Fruit fly (Drosophila melanogaster) whole organism, embryonic: ENCODE data around the gene Arc42.

Source experiments
- B-H1 ChIP-seq: fragments of 200-800 bp; sonication (Bioruptor generic); IDR thresholded peaks from 3 replicates; pipeline ENCODE4 v1.3.6; 2022; ENCODE audit warnings: missing biosample characterization, missing genetic modification characterization
- Bgb ChIP-seq: fragments of 200-800 bp; sonication (Bioruptor generic); IDR thresholded peaks from 2 replicates; pipeline ENCODE4 v1.3.6; 2022; ENCODE audit warnings: missing biosample characterization, missing genetic modification characterization; ENCODE audit not compliant: partially characterized antibody
- CG10267 ChIP-seq: fragments of 200-800 bp; sonication (Bioruptor generic); optimal IDR thresholded peaks from 2 replicates; lab custom pipeline; 2018; ENCODE audit warnings: missing biosample characterization, mild to moderate bottlenecking, missing genetic modification characterization, moderate library complexity
- CG11085 ChIP-seq: fragments of 200-800 bp; sonication (Bioruptor generic); IDR thresholded peaks from 2 replicates; pipeline ENCODE4 v1.3.6; 2022; ENCODE audit warnings: missing biosample characterization, missing genetic modification characterization
- CG1233 ChIP-seq: fragments of 200-800 bp; sonication (Bioruptor generic); optimal IDR thresholded peaks from 4 replicates; lab custom pipeline; 2018; ENCODE audit warnings: missing biosample characterization, mild to moderate bottlenecking, missing genetic modification characterization
- CG12659 ChIP-seq: fragments of 200-800 bp; sonication (Bioruptor generic); optimal IDR thresholded peaks from 3 replicates; lab custom pipeline; 2017; ENCODE audit warnings: mild to moderate bottlenecking, missing biosample characterization, missing genetic modification reagents, missing genetic modification characterization
- CG12942 ChIP-seq: fragments of 200-800 bp; sonication (Bioruptor generic); optimal IDR thresholded peaks from 3 replicates; lab custom pipeline; 2016; ENCODE audit warnings: missing biosample characterization, missing genetic modification characterization
- CG14441 ChIP-seq: fragments of 200-800 bp; sonication (Bioruptor generic); IDR thresholded peaks from 2 replicates; pipeline ENCODE4 v1.3.6; 2022; ENCODE audit warnings: missing biosample characterization, missing genetic modification characterization
- CG17359 ChIP-seq: fragments of 200-800 bp; sonication (Bioruptor generic); optimal IDR thresholded peaks from 3 replicates; lab custom pipeline; 2018; ENCODE audit warnings: missing biosample characterization, mild to moderate bottlenecking, missing genetic modification characterization, moderate library complexity
- CG17802 ChIP-seq: fragments of 200-800 bp; sonication (Bioruptor generic); optimal IDR thresholded peaks from 2 replicates; lab custom pipeline; 2018; ENCODE audit warnings: missing biosample characterization, mild to moderate bottlenecking, missing genetic modification characterization, moderate library complexity
- CG18764 ChIP-seq: fragments of 200-800 bp; sonication (Bioruptor generic); optimal IDR thresholded peaks from 3 replicates; lab custom pipeline; 2016; ENCODE audit warnings: missing biosample characterization, missing genetic modification characterization
- CG2202 ChIP-seq: fragments of 200-800 bp; sonication (Bioruptor generic); optimal IDR thresholded peaks from 2 replicates; lab custom pipeline; 2018; ENCODE audit warnings: missing biosample characterization, mild to moderate bottlenecking, missing genetic modification characterization
- CG2712 ChIP-seq: fragments of 200-800 bp; optimal IDR thresholded peaks from 3 replicates; lab custom pipeline; 2019; ENCODE audit warnings: missing biosample characterization, mild to moderate bottlenecking, missing genetic modification characterization, moderate library complexity
- CG3065 ChIP-seq: fragments of 200-800 bp; sonication (Bioruptor generic); optimal IDR thresholded peaks from 2 replicates; lab custom pipeline; 2016; ENCODE audit warnings: missing biosample characterization, missing genetic modification characterization
- CG32772 ChIP-seq: fragments of 200-800 bp; sonication (Bioruptor generic); IDR thresholded peaks from 2 replicates; pipeline ENCODE4 v1.3.6; 2022; ENCODE audit warnings: missing biosample characterization, missing genetic modification characterization
- CG4404 ChIP-seq: fragments of 200-800 bp; sonication (Bioruptor generic); IDR thresholded peaks from 2 replicates; pipeline ENCODE4 v1.3.6; 2022; ENCODE audit warnings: missing biosample characterization, missing genetic modification characterization
- CG8388 ChIP-seq: fragments of 200-800 bp; sonication (Bioruptor generic); optimal IDR thresholded peaks from 2 replicates; lab custom pipeline; 2019; ENCODE audit warnings: missing biosample characterization, mild to moderate bottlenecking, missing genetic modification characterization, moderate library complexity
- CG9727 ChIP-seq: fragments of 200-800 bp; sonication (Bioruptor generic); optimal IDR thresholded peaks from 3 replicates; lab custom pipeline; 2017; ENCODE audit warnings: missing biosample characterization, mild to moderate bottlenecking, missing genetic modification characterization
- CG9876 ChIP-seq: fragments of 200-800 bp; sonication (Bioruptor generic); optimal IDR thresholded peaks from 2 replicates; lab custom pipeline; 2016; ENCODE audit warnings: missing biosample characterization, missing genetic modification characterization
- Camta ChIP-seq: fragments of 200-800 bp; sonication (Bioruptor generic); optimal IDR thresholded peaks from 2 replicates; lab custom pipeline; 2016; ENCODE audit warnings: missing biosample characterization, missing genetic modification characterization
- D ChIP-seq, 2 experiments: fragments of 200-800 bp in 1 of 2; fragments of >200 bp in 1 of 2; sonication (Bioruptor generic) in 1 of 2; optimal IDR thresholded peaks; 2 replicates in 1 of 2; 3 replicates in 1 of 2; lab custom pipeline; 2017; ENCODE audit warnings: mild to moderate bottlenecking in 1 of 2, missing biosample characterization in 1 of 2, missing genetic modification characterization in 1 of 2, missing genetic modification reagents in 1 of 2
- Elba2 ChIP-seq: fragments of 200-800 bp; sonication (Bioruptor generic); optimal IDR thresholded peaks from 3 replicates; lab custom pipeline; 2016; ENCODE audit warnings: missing biosample characterization, missing genetic modification characterization
- HLH3B ChIP-seq: fragments of 200-800 bp; sonication (Bioruptor generic); IDR thresholded peaks from 2 replicates; pipeline ENCODE4 v1.3.6; 2022; ENCODE audit warnings: missing biosample characterization, missing genetic modification characterization
- HLH4C ChIP-seq: fragments of 200-800 bp; sonication (Bioruptor generic); IDR thresholded peaks from 3 replicates; pipeline ENCODE4 v1.3.6; 2022; ENCODE audit warnings: missing biosample characterization, missing genetic modification characterization; ENCODE audit not compliant: partially characterized antibody
- HmgD ChIP-seq: fragments of 200-800 bp; sonication (Bioruptor generic); optimal IDR thresholded peaks from 3 replicates; lab custom pipeline; 2016; ENCODE audit warnings: missing biosample characterization, missing genetic modification characterization
- Lim3 ChIP-seq: fragments of 200-800 bp; sonication (Bioruptor generic); IDR thresholded peaks from 2 replicates; pipeline ENCODE4 v1.3.6; 2022; ENCODE audit warnings: missing biosample characterization, missing genetic modification characterization
- MTF-1 ChIP-seq: fragments of 200-800 bp; sonication (Bioruptor generic); optimal IDR thresholded peaks from 2 replicates; lab custom pipeline; 2018; ENCODE audit warnings: missing biosample characterization, mild to moderate bottlenecking, missing genetic modification characterization, borderline replicate concordance
- Myb ChIP-seq: fragments of 200-800 bp; sonication (Bioruptor generic); optimal IDR thresholded peaks from 2 replicates; lab custom pipeline; 2016; ENCODE audit warnings: missing biosample characterization, missing genetic modification characterization
- Nf-YC ChIP-seq: fragments of 200-800 bp; optimal IDR thresholded peaks from 3 replicates; lab custom pipeline; 2019; ENCODE audit warnings: missing biosample characterization, mild to moderate bottlenecking, missing genetic modification characterization, moderate library complexity
- Ravus ChIP-seq: fragments of 200-800 bp; sonication (Bioruptor generic); IDR thresholded peaks from 2 replicates; pipeline ENCODE4 v1.3.6; 2022; ENCODE audit warnings: missing biosample characterization, missing genetic modification characterization
- Spps ChIP-seq: fragments of 200-800 bp; sonication (Bioruptor generic); optimal IDR thresholded peaks from 2 replicates; lab custom pipeline; 2018; ENCODE audit warnings: missing biosample characterization, mild to moderate bottlenecking, missing genetic modification characterization
- Sry-δ ChIP-seq: fragments of 200-800 bp; sonication (Bioruptor generic); optimal IDR thresholded peaks from 2 replicates; lab custom pipeline; 2016; ENCODE audit warnings: missing biosample characterization, missing genetic modification characterization
- ap ChIP-seq: fragments of 200-800 bp; sonication (Bioruptor generic); IDR thresholded peaks from 2 replicates; pipeline ENCODE4 v1.3.6; 2022; ENCODE audit warnings: missing biosample characterization, missing genetic modification characterization
- crc ChIP-seq: fragments of 200-800 bp; sonication (Bioruptor generic); optimal IDR thresholded peaks from 2 replicates; lab custom pipeline; 2016; ENCODE audit warnings: missing biosample characterization, missing genetic modification characterization
- disco-r ChIP-seq: fragments of 200-800 bp; sonication (Bioruptor generic); optimal IDR thresholded peaks from 2 replicates; lab custom pipeline; 2016; ENCODE audit warnings: missing biosample characterization, missing genetic modification characterization
- dmrt11E ChIP-seq: fragments of 200-800 bp; sonication (Bioruptor generic); optimal IDR thresholded peaks from 3 replicates; lab custom pipeline; 2018; ENCODE audit warnings: missing biosample characterization, mild to moderate bottlenecking, missing genetic modification characterization, moderate library complexity
- dmrt99B ChIP-seq: fragments of 200-800 bp; sonication (Bioruptor generic); optimal IDR thresholded peaks from 2 replicates; lab custom pipeline; 2018; ENCODE audit warnings: missing biosample characterization, mild to moderate bottlenecking, missing genetic modification characterization, moderate library complexity
- emc ChIP-seq: fragments of 200-800 bp; sonication (Bioruptor generic); optimal IDR thresholded peaks from 2 replicates; lab custom pipeline; 2016; ENCODE audit warnings: missing biosample characterization, missing genetic modification characterization
- ems ChIP-seq: fragments of 200-800 bp; sonication (Bioruptor generic); optimal IDR thresholded peaks from 3 replicates; lab custom pipeline; 2016; ENCODE audit warnings: missing biosample characterization, missing genetic modification characterization
- ham ChIP-seq: fragments of 200-800 bp; sonication (Bioruptor generic); IDR thresholded peaks from 2 replicates; pipeline ENCODE4 v1.3.6; 2022; ENCODE audit warnings: missing biosample characterization, missing genetic modification characterization
- inv ChIP-seq: fragments of 200-800 bp; sonication (Bioruptor generic); IDR thresholded peaks from 2 replicates; pipeline ENCODE4 v1.3.6; 2022; ENCODE audit warnings: missing biosample characterization, missing genetic modification characterization; ENCODE audit not compliant: partially characterized antibody
- nau ChIP-seq: fragments of 200-800 bp; sonication (Bioruptor generic); optimal IDR thresholded peaks from 3 replicates; lab custom pipeline; 2017; ENCODE audit warnings: missing biosample characterization, mild to moderate bottlenecking, missing genetic modification characterization, missing genetic modification reagents
- pb ChIP-seq: fragments of 200-800 bp; sonication (Bioruptor generic); optimal IDR thresholded peaks from 3 replicates; lab custom pipeline; 2016; ENCODE audit warnings: missing biosample characterization, missing genetic modification characterization
- scrt ChIP-seq: fragments of 200-800 bp; sonication (Bioruptor generic); optimal IDR thresholded peaks from 2 replicates; lab custom pipeline; 2018; ENCODE audit warnings: missing biosample characterization, mild to moderate bottlenecking, missing genetic modification characterization, moderate library complexity
- sisA ChIP-seq: fragments of 200-800 bp; sonication (Bioruptor generic); IDR thresholded peaks from 2 replicates; pipeline ENCODE4 v1.3.6; 2022; ENCODE audit warnings: missing biosample characterization, missing genetic modification characterization
- tin ChIP-seq: fragments of 200-800 bp; sonication (Bioruptor generic); optimal IDR thresholded peaks from 3 replicates; lab custom pipeline; 2016; ENCODE audit warnings: missing biosample characterization, missing genetic modification characterization
- unc-4 ChIP-seq: fragments of 200-800 bp; sonication (Bioruptor generic); IDR thresholded peaks from 2 replicates; pipeline ENCODE4 v1.3.6; 2022; ENCODE audit warnings: missing biosample characterization, missing genetic modification characterization; ENCODE audit not compliant: partially characterized antibody
- usp ChIP-seq: fragments of >200 bp; optimal IDR thresholded peaks from 2 replicates; lab custom pipeline; 2017; ENCODE audit warnings: missing biosample characterization, missing genetic modification characterization
- wor ChIP-seq: fragments of 200-800 bp; sonication (Bioruptor generic); IDR thresholded peaks from 2 replicates; pipeline ENCODE4 v1.3.6; 2022; ENCODE audit warnings: missing biosample characterization, missing genetic modification characterization

Gene Arc42

DNA sequence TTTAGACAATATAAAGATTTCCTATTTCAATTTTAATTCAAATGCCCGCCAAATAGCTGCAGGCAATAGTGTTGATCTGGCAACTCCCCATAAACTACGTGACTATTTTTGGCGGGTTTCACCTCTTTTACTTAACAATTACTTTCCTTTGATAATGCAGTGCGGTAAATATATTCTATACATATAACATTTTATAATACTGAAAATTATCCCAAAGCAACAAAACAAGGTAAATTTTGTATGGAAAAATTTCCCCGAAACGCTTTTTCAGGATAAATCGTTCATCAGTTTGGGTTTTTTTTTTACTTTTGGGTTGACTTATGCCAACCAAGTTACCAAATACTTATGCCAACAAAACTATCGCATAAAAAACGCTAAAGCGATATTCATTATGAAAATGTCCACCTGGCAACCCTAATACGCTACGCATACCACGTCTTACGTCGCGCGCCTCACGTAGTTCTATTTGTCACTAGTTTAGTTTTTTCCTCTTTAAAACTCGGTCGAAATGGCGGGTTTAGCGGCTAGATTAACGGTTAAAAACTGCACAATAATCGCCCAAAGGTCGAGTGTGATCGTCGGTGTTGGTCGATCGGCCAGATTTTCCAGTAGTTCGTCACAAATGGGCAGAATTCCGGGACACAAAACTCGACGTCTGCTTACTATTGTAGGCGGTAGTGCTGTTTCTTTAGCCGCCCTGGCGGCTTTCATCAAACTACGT is 30.5 kb upstream of the Arc42 start, which contains the start of gene MICU3 (continued):
- TF ChIP-seq Myb (GFP tag; lab: Kevin White, UChicago) (peak; percentile 46), Sry-δ (peak; percentile 49), wor (GFP tag; lab: Robert Waterston, UW) (0 out of 2 replicates have a peak, but pooled peaks have one; percentile 32), CG2202 (tag; lab: Kevin White, UChicago) (no peak), dmrt11E (tag; lab: Kevin White, UChicago) (peak; percentile 64), CG9876 (peak; percentile 59), Ravus (GFP tag; lab: Robert Waterston, UW) (no peak), HLH3B (GFP tag; lab: Robert Waterston, UW) (peak; percentile 55; the same call in 1 of the 2 replicates), D (optimal IDR thresholded peaks at IDR 0.05; lab: Kevin White, UChicago) (no peak), D (GFP tag; optimal IDR thresholded peaks at IDR 0.05; lab: Kevin White, UChicago) (peak; percentile 13), CG4404 (GFP tag; lab: Robert Waterston, UW) (peak; percentile 48; the same call in 1 of the 2 replicates), Lim3 (GFP tag; lab: Robert Waterston, UW) (0 out of 2 replicates have a peak, but pooled peaks have one; percentile 36), Bgb (peak; percentile 76), CG14441 (GFP tag; lab: Robert Waterston, UW) (peak; percentile 65), sisA (GFP tag; lab: Robert Waterston, UW) (peak; percentile 65), CG12942 (GFP tag; lab: Kevin White, UChicago) (peak; percentile 51), nau (no peak), CG9727 (GFP tag; lab: Kevin White, UChicago) (peak; percentile 66), Elba2 (GFP tag; lab: Kevin White, UChicago) (peak; percentile 19), Nf-YC (tag; lab: Kevin White, UChicago) (peak; percentile 3), ap (GFP tag; lab: Robert Waterston, UW) (peak; percentile 42; the same call in 1 of the 2 replicates), tin (GFP tag; lab: Kevin White, UChicago) (peak; percentile 68), CG11085 (GFP tag; lab: Robert Waterston, UW) (peak; percentile 54), ems (GFP tag; lab: Kevin White, UChicago) (peak; percentile 47), CG18764 (GFP tag; lab: Kevin White, UChicago) (peak; percentile 67), CG17359 (peak; percentile 55), scrt (GFP tag; lab: Kevin White, UChicago) (no peak), MTF-1 (no peak), dmrt99B (tag; lab: Kevin White, UChicago) (no peak), crc (GFP tag; lab: Kevin White, UChicago) (no peak), CG1233 (peak; percentile 26), unc-4 (GFP tag; lab: Robert Waterston, UW) (peak; percentile 78), CG12659 (GFP tag; lab: Kevin White, UChicago) (peak; percentile 75), B-H1 (GFP tag; lab: Robert Waterston, UW) (no peak), ham (no peak), Spps (tag; lab: Kevin White, UChicago) (peak; percentile 19), Camta (peak; percentile 18), CG3065 (GFP tag; lab: Kevin White, UChicago) (peak; percentile 6), CG8388 (peak; percentile 31), pb (GFP tag; lab: Kevin White, UChicago) (peak; percentile 35), usp (GFP tag; lab: Kevin White, UChicago) (no peak), disco-r (GFP tag; lab: Kevin White, UChicago) (peak; percentile 6), emc (GFP tag; lab: Kevin White, UChicago) (peak; percentile 37), inv (GFP tag; lab: Robert Waterston, UW) (peak; percentile 69), HLH4C (GFP tag; lab: Robert Waterston, UW) (peak; percentile 58), CG17802 (tag; lab: Kevin White, UChicago) (peak; percentile 36), CG32772 (GFP tag; lab: Robert Waterston, UW) (peak; percentile 59; the same call in 1 of the 2 replicates), CG10267 (tag; lab: Kevin White, UChicago) (peak; percentile 49), CG2712 (peak; percentile 43), HmgD (GFP tag; lab: Kevin White, UChicago) (no peak)
